Worm (Caenorhabditis elegans) whole organism, L1 larva: Measurements from ENCODE around the gene acy-4.

Source experiments
- Y116A8C.19 ChIP-seq: sonication (generic microtip); optimal IDR thresholded peaks from 2 replicates; lab custom pipeline; 2016; ENCODE audit warnings: missing compliant biosample characterization, missing genetic modification characterization, borderline replicate concordance
- aly-2 ChIP-seq: fragments of 150-350 bp; optimal IDR thresholded peaks from 2 replicates; lab custom pipeline; 2014; ENCODE audit warnings: missing biosample characterization, missing genetic modification characterization
- ceh-8 ChIP-seq: fragments of 200-800 bp; sonication (Bioruptor generic); optimal IDR thresholded peaks from 2 replicates; lab custom pipeline; 2018; ENCODE audit warnings: mild to moderate bottlenecking, missing genetic modification characterization, moderate library complexity, missing compliant biosample characterization
- elt-3 ChIP-seq, 6 experiments: fragments of 150-350 bp in 1 of 6; sonication (generic microtip); optimal IDR thresholded peaks; 2 replicates each; lab custom pipeline; 2017 to 2018; ENCODE audit warnings: missing biosample characterization in 6 of 6, missing genetic modification characterization in 6 of 6, inconsistent platforms in 1 of 6
- lin-15B ChIP-seq: fragments of 150-350 bp; sonication (generic microtip); optimal IDR thresholded peaks from 3 replicates; lab custom pipeline; 2014; ENCODE audit warnings: missing biosample characterization, missing genetic modification characterization
- nhr-12 ChIP-seq: sonication (generic microtip); optimal IDR thresholded peaks from 2 replicates; lab custom pipeline; 2017; ENCODE audit warnings: missing biosample characterization, missing genetic modification characterization
- nhr-77 ChIP-seq: fragments of 150-350 bp; optimal IDR thresholded peaks from 2 replicates; lab custom pipeline; 2014; ENCODE audit warnings: missing biosample characterization, missing genetic modification characterization
- nhr-84 ChIP-seq: sonication (generic microtip); optimal IDR thresholded peaks from 2 replicates; lab custom pipeline; 2017; ENCODE audit warnings: missing biosample characterization, missing genetic modification characterization
- skn-1 ChIP-seq: fragments of 150-350 bp; optimal IDR thresholded peaks from 2 replicates; lab custom pipeline; 2014; ENCODE audit warnings: missing biosample characterization, missing genetic modification characterization
- tbx-2 ChIP-seq: sonication (generic microtip); optimal IDR thresholded peaks from 2 replicates; lab custom pipeline; 2016; ENCODE audit warnings: missing genetic modification characterization, missing compliant biosample characterization
- unc-62 ChIP-seq: fragments of 150-350 bp; optimal IDR thresholded peaks from 2 replicates; lab custom pipeline; 2014; ENCODE audit warnings: missing biosample characterization, missing genetic modification reagents, missing genetic modification characterization
- unc-98 ChIP-seq: fragments of 200-800 bp; sonication (Bioruptor generic); IDR thresholded peaks from 2 replicates; pipeline ENCODE4 v1.3.6; 2022; ENCODE audit warnings: missing genetic modification characterization, missing compliant biosample characterization
- zag-1 ChIP-seq: fragments of 150-350 bp; optimal IDR thresholded peaks from 2 replicates; lab custom pipeline; 2014; ENCODE audit warnings: missing biosample characterization, missing genetic modification characterization
- ztf-4 ChIP-seq: fragments of 150-350 bp; optimal IDR thresholded peaks from 2 replicates; lab custom pipeline; 2014; ENCODE audit warnings: missing biosample characterization, missing genetic modification characterization

ce11 chrV:5672270-5672669 lies 41.6 kb upstream of the acy-4 start:
- TF ChIP-seq lin-15B (tag; lab: Kevin White, UChicago) (no peak), elt-3 (tag; optimal IDR thresholded peaks at IDR 0.05; lab: Kevin White, UChicago) (no peak), aly-2 (tag; lab: Kevin White, UChicago) (no peak), nhr-84 (no peak), skn-1 (tag; lab: Kevin White, UChicago) (no peak), zag-1 (tag; lab: Kevin White, UChicago) (no peak), tbx-2 (tag; lab: Kevin White, UChicago) (no peak), Y116A8C.19 (tag; lab: Kevin White, UChicago) (no peak), nhr-12 (tag; lab: Kevin White, UChicago) (no peak), nhr-77 (tag; lab: Kevin White, UChicago) (no peak), unc-98 (GFP tag; lab: Robert Waterston, UW) (no peak), unc-62 (GFP tag; lab: Kevin White, UChicago) (no peak), ztf-4 (tag; lab: Kevin White, UChicago) (no peak), ceh-8 (GFP tag; lab: Kevin White, UChicago) (no peak)
